Worm (Caenorhabditis elegans) whole organism, young adult: ENCODE results near the gene cox-10.

Source experiments
- B0019.2 ChIP-seq: fragments of 200-800 bp; sonication (Bioruptor generic); conservative IDR thresholded peaks from 2 replicates; pipeline ENCODE4 v1.3.6; 2022; ENCODE audit warnings: missing genetic modification reagents, missing genetic modification characterization, missing compliant biosample characterization
- B0336.3 ChIP-seq: fragments of 200-800 bp; sonication (Bioruptor generic); IDR thresholded peaks from 2 replicates; pipeline ENCODE4 v1.3.6; 2022; ENCODE audit warnings: missing genetic modification characterization, missing compliant biosample characterization
- F23B12.7 ChIP-seq: sonication (generic microtip); optimal IDR thresholded peaks from 2 replicates; lab custom pipeline; 2017; ENCODE audit warnings: missing genetic modification characterization, mild to moderate bottlenecking, missing compliant biosample characterization, antibody characterized with exemption, moderate library complexity; ENCODE audit not compliant: insufficient read depth
- F49E8.2 ChIP-seq: sonication (generic microtip); optimal IDR thresholded peaks from 3 replicates; lab custom pipeline; 2017; ENCODE audit warnings: missing genetic modification characterization, mild to moderate bottlenecking, missing compliant biosample characterization, antibody characterized with exemption, moderate library complexity; ENCODE audit not compliant: insufficient read depth
- F57A8.1 ChIP-seq: fragments of 200-800 bp; sonication (Bioruptor generic); optimal IDR thresholded peaks from 2 replicates; lab custom pipeline; 2018; ENCODE audit warnings: mild to moderate bottlenecking, missing genetic modification characterization, moderate library complexity, missing compliant biosample characterization
- Y53F4B.3 ChIP-seq: fragments of 200-800 bp; sonication (Bioruptor generic); IDR thresholded peaks from 2 replicates; pipeline ENCODE4 v1.3.6; 2022; ENCODE audit warnings: missing genetic modification reagents, missing genetic modification characterization, missing compliant biosample characterization
- Y53G8AR.9 ChIP-seq: fragments of 200-800 bp; sonication (Bioruptor generic); conservative IDR thresholded peaks from 2 replicates; pipeline ENCODE4 v1.3.6; 2022; ENCODE audit warnings: missing genetic modification reagents, missing genetic modification characterization, missing compliant biosample characterization
- Y56A3A.18 ChIP-seq: fragments of 200-800 bp; sonication (Bioruptor generic); IDR thresholded peaks from 2 replicates; pipeline ENCODE4 v1.3.6; 2022; ENCODE audit warnings: missing genetic modification reagents, missing genetic modification characterization, missing compliant biosample characterization
- Y95B8A.8 ChIP-seq: fragments of 200-800 bp; sonication (Bioruptor generic); IDR thresholded peaks from 2 replicates; pipeline ENCODE4 v1.3.6; 2022; ENCODE audit warnings: missing genetic modification reagents, missing genetic modification characterization, missing compliant biosample characterization
- ZK185.1 ChIP-seq: sonication (generic microtip); optimal IDR thresholded peaks from 2 replicates; lab custom pipeline; 2016; ENCODE audit warnings: mild to moderate bottlenecking, missing genetic modification characterization, missing compliant biosample characterization; ENCODE audit not compliant: poor library complexity, severe bottlenecking
- ama-1 ChIP-seq, 3 experiments: fragments of 150-350 bp in 1 of 3; sonication (generic microtip) in 2 of 3; optimal IDR thresholded peaks; 2 replicates each; lab custom pipeline; 2014 to 2018; ENCODE audit warnings: missing biosample characterization in 2 of 3, missing genetic modification characterization in 2 of 3, missing genetic modification reagents in 2 of 3
- aptf-2 ChIP-seq: fragments of 200-800 bp; sonication (Bioruptor generic); conservative IDR thresholded peaks from 2 replicates; pipeline ENCODE4 v1.3.6; 2022; ENCODE audit warnings: missing genetic modification reagents, missing genetic modification characterization, missing compliant biosample characterization
- athp-1 ChIP-seq: sonication (generic microtip); optimal IDR thresholded peaks from 2 replicates; lab custom pipeline; 2017; ENCODE audit warnings: mild to moderate bottlenecking, missing genetic modification characterization, missing compliant biosample characterization
- cebp-2 ChIP-seq: fragments of 200-800 bp; sonication (Bioruptor generic); IDR thresholded peaks from 2 replicates; pipeline ENCODE4 v1.3.6; 2022; ENCODE audit warnings: missing genetic modification characterization, missing compliant biosample characterization
- ceh-100 ChIP-seq: fragments of 200-800 bp; sonication (Bioruptor generic); IDR thresholded peaks from 2 replicates; pipeline ENCODE4 v1.3.6; 2022; ENCODE audit warnings: missing genetic modification reagents, missing genetic modification characterization, missing compliant biosample characterization
- dox-1 ChIP-seq: fragments of 200-800 bp; sonication (Bioruptor generic); IDR thresholded peaks from 2 replicates; pipeline ENCODE4 v1.3.6; 2022; ENCODE audit warnings: missing genetic modification reagents, missing genetic modification characterization, missing compliant biosample characterization
- dpl-1 ChIP-seq: fragments of 150-350 bp; optimal IDR thresholded peaks from 2 replicates; lab custom pipeline; 2014; ENCODE audit warnings: missing biosample characterization, missing genetic modification reagents, missing genetic modification characterization
- ekl-4 ChIP-seq: fragments of 200-800 bp; sonication (Bioruptor generic); IDR thresholded peaks from 2 replicates; pipeline ENCODE4 v1.3.6; 2022; ENCODE audit warnings: missing genetic modification reagents, missing genetic modification characterization, missing compliant biosample characterization
- gei-17 ChIP-seq: fragments of 200-800 bp; sonication (Bioruptor generic); optimal IDR thresholded peaks from 2 replicates; lab custom pipeline; 2018; ENCODE audit warnings: mild to moderate bottlenecking, missing genetic modification characterization, missing compliant biosample characterization
- him-1 ChIP-seq: sonication (generic microtip); optimal IDR thresholded peaks from 2 replicates; lab custom pipeline; 2016; ENCODE audit warnings: missing genotype, missing genetic modification reagents, missing genetic modification characterization, missing compliant biosample characterization
- hlh-26 ChIP-seq: fragments of 200-800 bp; sonication (Bioruptor generic); conservative IDR thresholded peaks from 2 replicates; pipeline ENCODE4 v1.3.6; 2022; ENCODE audit warnings: missing genetic modification reagents, missing genetic modification characterization, missing compliant biosample characterization
- hmg-20 ChIP-seq: fragments of 200-800 bp; sonication (Bioruptor generic); IDR thresholded peaks from 2 replicates; pipeline ENCODE4 v1.3.6; 2022; ENCODE audit warnings: missing genetic modification reagents, missing genetic modification characterization, missing compliant biosample characterization
- hrde-1 ChIP-seq: sonication (generic microtip); optimal IDR thresholded peaks from 2 replicates; lab custom pipeline; 2016; ENCODE audit warnings: missing genetic modification characterization, mild to moderate bottlenecking, missing compliant biosample characterization, moderate library complexity, missing genotype, missing genetic modification reagents, borderline replicate concordance
- let-526 ChIP-seq: fragments of 200-800 bp; sonication (Bioruptor generic); IDR thresholded peaks from 2 replicates; pipeline ENCODE4 v1.3.6; 2022; ENCODE audit warnings: missing genetic modification reagents, missing genetic modification characterization, missing compliant biosample characterization
- let-607 ChIP-seq, 2 experiments: fragments of 200-800 bp in 1 of 2; sonication (Bioruptor generic) in 1 of 2; sonication (generic microtip) in 1 of 2; optimal IDR thresholded peaks; 2 replicates each; lab custom pipeline; 2016 to 2018; ENCODE audit warnings: mild to moderate bottlenecking in 2 of 2, missing compliant biosample characterization in 2 of 2, missing genetic modification characterization in 2 of 2, moderate library complexity in 2 of 2, missing genotype in 1 of 2
- lin-26 ChIP-seq: fragments of 200-800 bp; sonication (Bioruptor generic); IDR thresholded peaks from 2 replicates; pipeline ENCODE4 v1.3.6; 2022; ENCODE audit warnings: missing genetic modification reagents, missing genetic modification characterization, missing compliant biosample characterization
- lir-1 ChIP-seq: fragments of 200-800 bp; sonication (Bioruptor generic); conservative IDR thresholded peaks from 2 replicates; pipeline ENCODE4 v1.3.6; 2022; ENCODE audit warnings: missing genetic modification reagents, missing genetic modification characterization, missing compliant biosample characterization
- lsy-27 ChIP-seq: sonication (generic microtip); optimal IDR thresholded peaks from 2 replicates; lab custom pipeline; 2017; ENCODE audit warnings: missing genetic modification characterization, mild to moderate bottlenecking, missing compliant biosample characterization, antibody characterized with exemption, missing genotype, borderline replicate concordance; ENCODE audit not compliant: insufficient read depth
- madf-10 ChIP-seq: sonication (generic microtip); optimal IDR thresholded peaks from 2 replicates; lab custom pipeline; 2016; ENCODE audit warnings: mild to moderate bottlenecking, missing genetic modification characterization, missing compliant biosample characterization
- madf-3 ChIP-seq: fragments of 200-800 bp; sonication (Bioruptor generic); IDR thresholded peaks from 2 replicates; pipeline ENCODE4 v1.3.6; 2022; ENCODE audit warnings: missing genetic modification reagents, missing genetic modification characterization, missing compliant biosample characterization
- madf-6 ChIP-seq: fragments of 200-800 bp; sonication (Bioruptor generic); IDR thresholded peaks from 2 replicates; pipeline ENCODE4 v1.3.6; 2022; ENCODE audit warnings: missing genetic modification reagents, missing genetic modification characterization, missing compliant biosample characterization
- mel-28 ChIP-seq: sonication (generic microtip); optimal IDR thresholded peaks from 2 replicates; lab custom pipeline; 2016; ENCODE audit warnings: borderline replicate concordance, mild to moderate bottlenecking, missing genetic modification characterization, missing compliant biosample characterization
- nfyb-1 ChIP-seq: fragments of 200-800 bp; sonication (Bioruptor generic); IDR thresholded peaks from 2 replicates; pipeline ENCODE4 v1.3.6; 2022; ENCODE audit warnings: missing genetic modification reagents, missing genetic modification characterization, missing compliant biosample characterization
- nhr-27 ChIP-seq: fragments of 200-800 bp; sonication (Bioruptor generic); optimal IDR thresholded peaks from 2 replicates; lab custom pipeline; 2018; ENCODE audit warnings: mild to moderate bottlenecking, missing genetic modification characterization, moderate library complexity, missing compliant biosample characterization
- nhr-80 ChIP-seq: sonication (generic microtip); optimal IDR thresholded peaks from 2 replicates; lab custom pipeline; 2016; ENCODE audit warnings: missing genetic modification characterization, missing compliant biosample characterization
- pbrm-1 ChIP-seq: fragments of 200-800 bp; sonication (Bioruptor generic); IDR thresholded peaks from 2 replicates; pipeline ENCODE4 v1.3.6; 2022; ENCODE audit warnings: missing genetic modification reagents, missing genetic modification characterization, missing compliant biosample characterization
- rcor-1 ChIP-seq: fragments of 200-800 bp; sonication (Bioruptor generic); IDR thresholded peaks from 2 replicates; pipeline ENCODE4 v1.3.6; 2022; ENCODE audit warnings: missing genetic modification reagents, missing genetic modification characterization, missing compliant biosample characterization
- sdz-38 ChIP-seq: sonication (generic microtip); optimal IDR thresholded peaks from 2 replicates; lab custom pipeline; 2016; ENCODE audit warnings: missing genotype, missing genetic modification characterization, missing compliant biosample characterization
- tbx-9 ChIP-seq: sonication (generic microtip); optimal IDR thresholded peaks from 2 replicates; lab custom pipeline; 2016; ENCODE audit warnings: borderline replicate concordance, missing genetic modification characterization, inconsistent platforms, missing compliant biosample characterization
- tlf-1 ChIP-seq: fragments of 200-800 bp; sonication (Bioruptor generic); optimal IDR thresholded peaks from 2 replicates; lab custom pipeline; 2018; ENCODE audit warnings: mild to moderate bottlenecking, missing genetic modification characterization, missing compliant biosample characterization
- ztf-18 ChIP-seq: sonication (generic microtip); optimal IDR thresholded peaks from 2 replicates; lab custom pipeline; 2016; ENCODE audit warnings: missing genotype, mild to moderate bottlenecking, missing genetic modification characterization, missing compliant biosample characterization

cox-10 gene

ce11 chrII:12722049-12722448 lies 42.3 kb downstream of the cox-10 start:
- TF ChIP-seq let-607 (tag; optimal IDR thresholded peaks at IDR 0.05; lab: Kevin White, UChicago): no peak
- no peak for TF ChIP-seq hmg-20
- no peak for TF ChIP-seq Y53F4B.3

ce11 chrII:12722685-12723287 lies 43.0 kb downstream of the cox-10 start:
- TF ChIP-seq nhr-80 (tag; lab: Kevin White, UChicago) (no peak), madf-10 (tag; lab: Kevin White, UChicago) (no peak), ama-1 (optimal IDR thresholded peaks at IDR 0.05; lab: Kevin White, UChicago) (no peak), ama-1 (GFP tag; optimal IDR thresholded peaks at IDR 0.05; lab: Kevin White, UChicago) (no peak), tbx-9 (no peak), sdz-38 (tag; lab: Kevin White, UChicago) (no peak), nhr-27 (tag; lab: Kevin White, UChicago) (no peak), lin-26 (GFP tag; lab: Robert Waterston, UW) (no peak), nfyb-1 (GFP tag; lab: Robert Waterston, UW) (0 out of 2 replicates have a peak, but pooled peaks have one; percentile 31)

ce11 chrII:12726704-12727103 lies 47.0 kb downstream of the cox-10 start:
- TF ChIP-seq Y56A3A.18 (GFP tag; lab: Robert Waterston, UW): peak; percentile 44; the same call in 1 of the 2 replicates
- TF ChIP-seq rcor-1 (GFP tag; lab: Robert Waterston, UW): no peak
- no peak for TF ChIP-seq B0019.2 (GFP tag; lab: Robert Waterston, UW)
- TF ChIP-seq F23B12.7 (tag; lab: Kevin White, UChicago): no peak
- peak; percentile 27 for TF ChIP-seq tlf-1 (GFP tag; lab: Kevin White, UChicago)
- TF ChIP-seq ZK185.1 (tag; lab: Kevin White, UChicago): no peak
- peak; percentile 55 for TF ChIP-seq athp-1 (tag; lab: Kevin White, UChicago)
- no peak for TF ChIP-seq F57A8.1 (GFP tag; lab: Kevin White, UChicago)
- TF ChIP-seq him-1 (tag; lab: Kevin White, UChicago): peak; percentile 92
- TF ChIP-seq ceh-100 (GFP tag; lab: Robert Waterston, UW): 0 out of 2 replicates have a peak, but pooled peaks have one; percentile 21
- TF ChIP-seq B0336.3 (GFP tag; lab: Robert Waterston, UW): peak; percentile 74; the same call in 1 of the 2 replicates
- TF ChIP-seq ekl-4 (GFP tag; lab: Robert Waterston, UW): peak; percentile 63
- TF ChIP-seq lsy-27 (tag; lab: Kevin White, UChicago): no peak
- TF ChIP-seq dpl-1 (GFP tag; lab: Kevin White, UChicago): no peak
- no peak for TF ChIP-seq cebp-2 (GFP tag; lab: Robert Waterston, UW)
- TF ChIP-seq lir-1: no peak
- peak; percentile 80 for TF ChIP-seq madf-6 (GFP tag; lab: Robert Waterston, UW)
- no peak for TF ChIP-seq mel-28 (tag; lab: Kevin White, UChicago)
- TF ChIP-seq gei-17 (GFP tag; lab: Kevin White, UChicago): no peak
- peak; percentile 0 for TF ChIP-seq F49E8.2
- no peak for TF ChIP-seq ztf-18
- TF ChIP-seq Y53G8AR.9 (GFP tag; lab: Robert Waterston, UW): peak; percentile 85; the same call in 1 of the 2 replicates
- TF ChIP-seq aptf-2: no peak
- no peak for TF ChIP-seq let-526 (GFP tag; lab: Robert Waterston, UW)
- peak; percentile 59 for TF ChIP-seq hrde-1
- TF ChIP-seq ama-1 (optimal IDR thresholded peaks at IDR 0.05; lab: Kevin White, UChicago): no peak
- peak in 1 of 2 experiments; percentile 80 for TF ChIP-seq ama-1 (GFP tag; optimal IDR thresholded peaks at IDR 0.05; lab: Kevin White, UChicago)
- peak; percentile 82 for TF ChIP-seq Y95B8A.8 (GFP tag; lab: Robert Waterston, UW)
- no peak; the same call in 1 of the 2 replicates for TF ChIP-seq dox-1
- TF ChIP-seq nhr-27 (tag; lab: Kevin White, UChicago): no peak
- TF ChIP-seq pbrm-1 (GFP tag; lab: Robert Waterston, UW): 0 out of 2 replicates have a peak, but pooled peaks have one; percentile 49
- no peak for TF ChIP-seq hlh-26 (GFP tag; lab: Robert Waterston, UW)
- TF ChIP-seq madf-3 (GFP tag; lab: Robert Waterston, UW): no peak
- TF ChIP-seq lin-26 (GFP tag; lab: Robert Waterston, UW): peak; percentile 55; the same call in 1 of the 2 replicates
